Worm (Caenorhabditis elegans): ENCODE measurements around the gene C13G3.12.

The C13G3.12 gene

ce11 chrV:11041499-11041898 is 18.8 kb upstream of the C13G3.12 start, which contains the start of gene C45B11.5:
Gene C45B11.5, plus strand, starts transcription at chrV:11041799.
- TF ChIP-seq mab-5 (tag; optimal IDR thresholded peaks at IDR 0.05), result no peak
- TF ChIP-seq ceh-83 (GFP tag; optimal IDR thresholded peaks at IDR 0.05), result no peak
- no peak for TF ChIP-seq mls-2 (tag; optimal IDR thresholded peaks at IDR 0.05)
- TF ChIP-seq ces-1 (GFP tag; optimal IDR thresholded peaks at IDR 0.05), result no peak
- TF ChIP-seq zip-8 (tag; optimal IDR thresholded peaks at IDR 0.05), result no peak
- no peak for TF ChIP-seq lin-32 (GFP tag; optimal IDR thresholded peaks at IDR 0.05)
- TF ChIP-seq ceh-43 (GFP tag; optimal IDR thresholded peaks at IDR 0.05), result no peak
- no peak for TF ChIP-seq drap-1 (GFP tag; optimal IDR thresholded peaks at IDR 0.05)
- TF ChIP-seq pha-4 (tag; optimal IDR thresholded peaks at IDR 0.05), result no peak
- TF ChIP-seq hlh-1 (tag; optimal IDR thresholded peaks at IDR 0.05), result no peak
- no peak for TF ChIP-seq elt-1 (tag; optimal IDR thresholded peaks at IDR 0.05; ENCODE audit: borderline replicate concordance, insufficient read depth)
- TF ChIP-seq ztf-11 (tag; optimal IDR thresholded peaks at IDR 0.05), result no peak
- no peak for TF ChIP-seq nhr-237 (tag; optimal IDR thresholded peaks at IDR 0.05)
- TF ChIP-seq tbx-8 (GFP tag; optimal IDR thresholded peaks at IDR 0.05), result no peak
- TF ChIP-seq nhr-12 (tag; optimal IDR thresholded peaks at IDR 0.05), result no peak
- no peak for TF ChIP-seq unc-120 (tag; optimal IDR thresholded peaks at IDR 0.05; ENCODE audit: poor library complexity, severe bottlenecking)
- no peak for TF ChIP-seq nhr-28 (tag; optimal IDR thresholded peaks at IDR 0.05)

ce11 chrV:11040473-11040872 is 17.8 kb upstream of the C13G3.12 start, which contains the start of gene C45B11.8:
Gene C45B11.8, plus strand, starts transcription at chrV:11040773.
- no peak for TF ChIP-seq mab-5 (tag; optimal IDR thresholded peaks at IDR 0.05)

- TF ChIP-seq elt-3 (tag; optimal IDR thresholded peaks at IDR 0.05) (no peak), bed-3 (GFP tag; optimal IDR thresholded peaks at IDR 0.05) (no peak), ham-2 (GFP tag; optimal IDR thresholded peaks at IDR 0.05) (no peak), zip-8 (tag; optimal IDR thresholded peaks at IDR 0.05) (no peak), nhr-76 (tag; optimal IDR thresholded peaks at IDR 0.05) (no peak), mep-1 (tag; optimal IDR thresholded peaks at IDR 0.05) (no peak), unc-39 (tag; optimal IDR thresholded peaks at IDR 0.05) (no peak), mls-2 (tag; optimal IDR thresholded peaks at IDR 0.05) (no peak), nhr-28 (tag; optimal IDR thresholded peaks at IDR 0.05) (no peak), mab-5 (tag; optimal IDR thresholded peaks at IDR 0.05) (no peak), sptf-1 (tag; optimal IDR thresholded peaks at IDR 0.05) (no peak), pha-4 (tag; optimal IDR thresholded peaks at IDR 0.05) (no peak), nhr-12 (tag; optimal IDR thresholded peaks at IDR 0.05) (no peak), ceh-39 (tag; optimal IDR thresholded peaks at IDR 0.05) (no peak), lin-13 (tag; optimal IDR thresholded peaks at IDR 0.05) (no peak), elt-1 (tag; optimal IDR thresholded peaks at IDR 0.05; ENCODE audit: borderline replicate concordance, insufficient read depth) (no peak), unc-62 (GFP tag; optimal IDR thresholded peaks at IDR 0.05) (no peak)
These were observed 17.3 kb upstream of the C13G3.12 start, which contains the start of gene C45B11.9 for ce11 chrV:11040020-11040419. Gene C45B11.9, plus strand, starts transcription at chrV:11040320.

ce11 chrV:11039379-11039954 is 16.8 kb upstream of the C13G3.12 start, which contains the start of gene pak-2:
Gene pak-2, minus strand, starts transcription at chrV:11039429.
- TF ChIP-seq ceh-43 (GFP tag; optimal IDR thresholded peaks at IDR 0.05) (no peak), nhr-237 (tag; optimal IDR thresholded peaks at IDR 0.05) (peak; percentile 94), drap-1 (GFP tag; optimal IDR thresholded peaks at IDR 0.05) (peak; percentile 64), cnd-1 (tag; optimal IDR thresholded peaks at IDR 0.05) (peak; percentile 76), bed-3 (GFP tag; optimal IDR thresholded peaks at IDR 0.05) (no peak), ceh-83 (GFP tag; optimal IDR thresholded peaks at IDR 0.05) (peak; percentile 77), sptf-1 (tag; optimal IDR thresholded peaks at IDR 0.05) (peak; percentile 87), nhr-76 (tag; optimal IDR thresholded peaks at IDR 0.05) (no peak), nhr-28 (tag; optimal IDR thresholded peaks at IDR 0.05) (no peak), ham-2 (GFP tag; optimal IDR thresholded peaks at IDR 0.05) (no peak), elt-1 (tag; optimal IDR thresholded peaks at IDR 0.05; ENCODE audit: borderline replicate concordance, insufficient read depth) (no peak), lin-13 (tag; optimal IDR thresholded peaks at IDR 0.05) (peak; percentile 15), flh-1 (GFP tag; optimal IDR thresholded peaks at IDR 0.05) (no peak), unc-62 (GFP tag; optimal IDR thresholded peaks at IDR 0.05) (peak; percentile 61), mab-5 (tag; optimal IDR thresholded peaks at IDR 0.05) (no peak), mep-1 (tag; optimal IDR thresholded peaks at IDR 0.05) (peak; percentile 67), blmp-1 (tag; optimal IDR thresholded peaks at IDR 0.05) (no peak), lin-32 (GFP tag; optimal IDR thresholded peaks at IDR 0.05) (peak; percentile 62), zip-8 (tag; optimal IDR thresholded peaks at IDR 0.05) (no peak), hlh-1 (tag; optimal IDR thresholded peaks at IDR 0.05) (no peak), sem-2 (GFP tag; optimal IDR thresholded peaks at IDR 0.05) (peak; percentile 13), nhr-12 (tag; optimal IDR thresholded peaks at IDR 0.05) (no peak), ces-1 (GFP tag; optimal IDR thresholded peaks at IDR 0.05) (peak; percentile 93), mls-2 (tag; optimal IDR thresholded peaks at IDR 0.05) (peak; percentile 82), M03D4.4 (tag; optimal IDR thresholded peaks at IDR 0.05) (no peak), tbx-8 (GFP tag; optimal IDR thresholded peaks at IDR 0.05) (no peak), nhr-2 (tag; optimal IDR thresholded peaks at IDR 0.05) (peak; percentile 58), ceh-39 (tag; optimal IDR thresholded peaks at IDR 0.05) (peak; percentile 73), pha-4 (tag; optimal IDR thresholded peaks at IDR 0.05) (no peak), snpc-4 (tag; optimal IDR thresholded peaks at IDR 0.05) (no peak), lsy-2 (tag; optimal IDR thresholded peaks at IDR 0.05) (peak; percentile 71), unc-39 (tag; optimal IDR thresholded peaks at IDR 0.05) (no peak)

All from whole organism, mixed stage, embryonic.